Worm (Caenorhabditis elegans) whole organism, early embryonic: ENCODE measurements around the gene tra-2.

Experiments
- B0310.2 ChIP-seq: sonication (generic microtip); optimal IDR thresholded peaks from 2 replicates; lab custom pipeline; 2016; ENCODE audit warnings: mild to moderate bottlenecking, missing genetic modification characterization, missing compliant biosample characterization
- F13C5.2 ChIP-seq: sonication (generic microtip); optimal IDR thresholded peaks from 2 replicates; lab custom pipeline; 2017; ENCODE audit warnings: mild to moderate bottlenecking, missing genetic modification characterization, inconsistent platforms, missing compliant biosample characterization
- aly-1 ChIP-seq: sonication (generic microtip); optimal IDR thresholded peaks from 2 replicates; lab custom pipeline; 2016; ENCODE audit warnings: missing genetic modification characterization, missing compliant biosample characterization
- ama-1 ChIP-seq: fragments of 150-350 bp; optimal IDR thresholded peaks from 2 replicates; lab custom pipeline; 2014
- ceh-13 ChIP-seq: fragments of 200-800 bp; sonication (Bioruptor generic); optimal IDR thresholded peaks from 2 replicates; lab custom pipeline; 2018; ENCODE audit warnings: mild to moderate bottlenecking, missing genetic modification characterization, missing compliant biosample characterization
- ceh-36 ChIP-seq: sonication (generic microtip); optimal IDR thresholded peaks from 2 replicates; lab custom pipeline; 2016; ENCODE audit warnings: missing genetic modification characterization, inconsistent platforms, missing compliant biosample characterization
- ets-7 ChIP-seq: sonication (generic microtip); optimal IDR thresholded peaks from 2 replicates; lab custom pipeline; 2016; ENCODE audit warnings: missing genotype, missing genetic modification characterization, missing compliant biosample characterization
- flt-1 ChIP-seq: fragments of 200-800 bp; sonication (Bioruptor generic); IDR thresholded peaks from 2 replicates; pipeline ENCODE4 v1.3.6; 2022; ENCODE audit warnings: missing genetic modification characterization, missing compliant biosample characterization
- hmbx-1 ChIP-seq: sonication (generic microtip); optimal IDR thresholded peaks from 2 replicates; lab custom pipeline; 2016; ENCODE audit warnings: mild to moderate bottlenecking, missing genetic modification characterization, missing compliant biosample characterization
- hmg-4 ChIP-seq: fragments of 200-800 bp; sonication (Bioruptor generic); optimal IDR thresholded peaks from 2 replicates; lab custom pipeline; 2018; ENCODE audit warnings: mild to moderate bottlenecking, missing genetic modification characterization, missing compliant biosample characterization
- hnd-1 ChIP-seq: sonication (generic microtip); optimal IDR thresholded peaks from 2 replicates; lab custom pipeline; 2016; ENCODE audit warnings: missing genetic modification characterization, missing compliant biosample characterization
- pes-1 ChIP-seq: fragments of 200-800 bp; sonication (Bioruptor generic); IDR thresholded peaks from 2 replicates; pipeline ENCODE4 v1.3.6; 2022; ENCODE audit warnings: missing genetic modification reagents, missing genetic modification characterization, missing compliant biosample characterization
- scrt-1 ChIP-seq: fragments of 200-800 bp; sonication (Bioruptor generic); IDR thresholded peaks from 2 replicates; pipeline ENCODE4 v1.3.6; 2022; ENCODE audit warnings: missing genetic modification characterization, missing compliant biosample characterization
- sea-1 ChIP-seq: fragments of 200-800 bp; sonication (Bioruptor generic); conservative IDR thresholded peaks from 2 replicates; pipeline ENCODE4 v1.3.6; 2022; ENCODE audit warnings: missing genetic modification characterization, missing compliant biosample characterization
- tbx-11 ChIP-seq: fragments of 200-800 bp; sonication (Bioruptor generic); IDR thresholded peaks from 2 replicates; pipeline ENCODE4 v1.3.6; 2022; ENCODE audit warnings: missing genetic modification characterization, missing compliant biosample characterization
- tbx-37 ChIP-seq: fragments of 200-800 bp; sonication (Bioruptor generic); conservative IDR thresholded peaks from 2 replicates; pipeline ENCODE4 v1.3.6; 2022; ENCODE audit warnings: missing genetic modification reagents, missing genetic modification characterization, missing compliant biosample characterization
- tra-4 ChIP-seq: sonication (generic microtip); optimal IDR thresholded peaks from 2 replicates; lab custom pipeline; 2017; ENCODE audit warnings: missing genetic modification characterization, missing compliant biosample characterization

Gene tra-2

DNA sequence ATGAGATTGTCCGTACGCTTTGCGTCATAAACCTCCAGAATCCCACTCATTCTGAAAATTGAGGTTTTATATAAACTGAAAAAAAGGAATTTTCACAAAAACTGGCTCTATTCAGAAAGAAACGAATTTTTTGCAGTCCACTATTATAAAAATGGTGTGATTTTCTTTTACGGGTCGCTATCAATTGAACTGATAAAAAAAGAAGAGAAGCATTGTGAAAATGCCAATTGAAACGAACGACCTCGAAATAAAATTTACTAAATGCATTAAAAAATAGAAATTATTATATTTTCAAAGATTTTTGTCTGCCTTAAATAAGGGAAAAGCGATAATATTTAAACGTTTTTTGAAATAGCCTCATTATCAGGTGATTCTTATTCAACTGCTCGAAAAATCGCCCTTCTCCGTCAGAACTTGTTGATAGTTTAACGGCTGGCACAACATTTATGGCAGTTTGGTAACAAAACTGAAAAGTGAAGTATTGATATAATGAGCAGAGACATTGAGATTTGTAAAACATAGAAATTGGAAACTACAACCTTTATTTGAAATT, 6.8 kb upstream of the tra-2 start, which contains the start of gene art-1:
art-1 (minus strand) TSS at position 51 of the 553 bp plus-strand sequence.
- TF ChIP-seq ets-7 (tag; lab: Kevin White, UChicago) (no peak), flt-1 (GFP tag; lab: Robert Waterston, UW) (no peak), hmg-4 (no peak), hnd-1 (tag; lab: Kevin White, UChicago) (no peak), aly-1 (tag; lab: Kevin White, UChicago) (no peak), F13C5.2 (no peak), ceh-36 (no peak), ama-1 (lab: Kevin White, UChicago) (no peak), pes-1 (no peak), B0310.2 (no peak), tbx-37 (GFP tag; lab: Robert Waterston, UW) (no peak), hmbx-1 (tag; lab: Kevin White, UChicago) (no peak), tbx-11 (GFP tag; lab: Robert Waterston, UW) (no peak), scrt-1 (GFP tag; lab: Robert Waterston, UW) (no peak), ceh-13 (GFP tag; lab: Kevin White, UChicago) (no peak), sea-1 (no peak), tra-4 (tag; lab: Kevin White, UChicago) (no peak)

DNA sequence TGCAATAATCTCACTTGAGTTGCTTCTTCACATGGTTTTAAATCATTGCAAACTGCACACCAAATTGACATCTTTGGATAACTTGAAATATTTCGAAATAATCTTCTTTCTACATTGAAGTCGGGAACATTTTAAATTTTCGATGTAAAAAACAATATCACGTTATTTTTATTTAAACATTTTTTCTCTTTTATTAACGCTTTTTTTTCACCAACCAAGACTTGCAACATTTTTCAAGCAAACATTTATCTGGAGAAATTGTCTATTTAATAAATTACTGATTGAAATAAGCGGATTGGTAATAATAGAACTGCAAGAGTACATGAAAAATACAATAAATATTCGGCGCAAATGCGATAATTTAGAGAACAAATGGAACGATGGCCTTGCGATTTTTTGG, 5.0 kb upstream of the tra-2 start, which contains the start of gene C15F1.5:
C15F1.5 (minus strand) TSS at position 101 of the 400 bp plus-strand sequence.
- TF ChIP-seq B0310.2 (no peak), scrt-1 (GFP tag; lab: Robert Waterston, UW) (no peak), tbx-11 (GFP tag; lab: Robert Waterston, UW) (no peak), pes-1 (no peak), ama-1 (lab: Kevin White, UChicago) (no peak)

DNA sequence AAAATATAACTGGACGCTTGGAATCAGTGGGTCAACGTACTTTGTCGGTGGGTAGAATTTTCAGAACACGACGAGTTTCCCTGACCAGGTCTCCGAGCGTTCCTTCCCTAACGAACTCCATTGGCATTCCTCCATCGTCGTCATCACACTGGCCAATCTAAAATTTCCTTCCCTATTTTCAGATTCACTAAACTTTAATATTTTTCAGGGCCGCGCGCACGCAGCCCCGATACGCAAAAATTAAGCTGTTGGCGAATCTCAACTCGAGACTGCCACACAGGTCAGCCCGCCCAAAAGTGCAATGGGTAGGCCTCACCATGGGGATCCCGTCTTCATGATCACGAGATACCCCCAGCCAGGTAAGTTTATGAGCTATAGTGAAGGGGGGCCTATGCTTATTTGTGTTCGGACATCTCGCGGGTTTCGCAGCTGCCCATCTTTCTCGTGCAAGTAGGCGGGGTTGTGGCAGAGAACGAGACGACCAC, 2.8 kb upstream of the tra-2 start:
- TF ChIP-seq B0310.2 (peak; percentile 50), sea-1 (0 out of 2 replicates have a peak, but pooled peaks have one; percentile 25), hmbx-1 (tag; lab: Kevin White, UChicago) (peak; percentile 45), aly-1 (tag; lab: Kevin White, UChicago) (peak; percentile 45), hmg-4 (peak; percentile 94), ama-1 (lab: Kevin White, UChicago) (peak; percentile 99), ets-7 (tag; lab: Kevin White, UChicago) (no peak), tra-4 (tag; lab: Kevin White, UChicago) (peak; percentile 69), ceh-36 (peak; percentile 89), tbx-37 (GFP tag; lab: Robert Waterston, UW) (0 out of 2 replicates have a peak, but pooled peaks have one; percentile 29), scrt-1 (GFP tag; lab: Robert Waterston, UW) (peak; percentile 73; the same call in 1 of the 2 replicates), ceh-13 (GFP tag; lab: Kevin White, UChicago) (peak; percentile 34), hnd-1 (tag; lab: Kevin White, UChicago) (no peak), tbx-11 (GFP tag; lab: Robert Waterston, UW) (0 out of 2 replicates have a peak, but pooled peaks have one; percentile 30), F13C5.2 (peak; percentile 34), flt-1 (GFP tag; lab: Robert Waterston, UW) (peak; percentile 45; the same call in 1 of the 2 replicates), pes-1 (peak; percentile 77)

DNA sequence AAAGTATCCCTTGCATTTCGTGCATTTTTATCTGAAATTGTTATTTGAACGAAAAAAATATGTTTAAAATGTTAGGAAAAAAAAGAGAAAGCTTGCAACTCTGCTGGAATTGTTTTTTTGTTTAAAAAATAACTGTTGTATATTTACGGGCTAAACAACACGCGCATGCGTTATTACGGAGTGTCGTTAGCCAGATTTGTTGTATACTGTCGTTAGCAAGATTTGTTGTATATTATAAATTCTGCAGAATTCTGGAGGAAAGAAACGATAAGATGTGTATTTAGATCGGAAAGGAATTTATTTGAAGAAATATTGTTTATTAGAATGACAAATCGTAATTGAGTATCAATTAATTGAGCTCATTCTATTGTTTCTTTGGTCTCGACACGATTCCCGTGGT, 2.1 kb upstream of the tra-2 start, which contains the start of gene eif-2Bgamma:
eif-2Bgamma (minus strand) TSS at position 31 of the 400 bp plus-strand sequence.
- TF ChIP-seq hnd-1 (tag; lab: Kevin White, UChicago) (no peak), hmg-4 (no peak), ets-7 (tag; lab: Kevin White, UChicago) (no peak), tra-4 (tag; lab: Kevin White, UChicago) (no peak), B0310.2 (no peak), flt-1 (GFP tag; lab: Robert Waterston, UW) (no peak), tbx-11 (GFP tag; lab: Robert Waterston, UW) (no peak), hmbx-1 (tag; lab: Kevin White, UChicago) (no peak)

DNA sequence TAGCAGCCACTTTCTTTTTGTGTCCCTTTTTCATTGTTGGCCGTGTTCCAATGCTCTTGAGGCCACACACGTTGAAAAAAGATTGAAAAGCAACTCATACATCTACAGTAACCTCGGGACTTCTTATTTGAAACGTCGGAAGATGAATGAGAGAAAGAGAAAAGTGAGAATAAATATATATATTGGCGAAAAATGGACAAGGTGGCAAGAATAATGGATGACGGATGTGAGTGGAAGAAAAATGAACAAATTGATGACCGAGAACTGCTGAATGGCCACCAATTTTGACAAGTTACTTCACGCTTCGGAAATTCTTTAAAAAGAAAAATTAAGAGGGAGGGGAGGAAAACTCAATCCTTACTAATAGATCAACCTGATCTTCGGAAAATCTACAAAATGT, 7.3 kb downstream of the tra-2 start:
- no peak for TF ChIP-seq hmg-4
- no peak for TF ChIP-seq ets-7 (tag; lab: Kevin White, UChicago)
- no peak for TF ChIP-seq B0310.2
- TF ChIP-seq flt-1 (GFP tag; lab: Robert Waterston, UW) = no peak
- TF ChIP-seq hnd-1 (tag; lab: Kevin White, UChicago) = no peak
- no peak for TF ChIP-seq ceh-36
- no peak for TF ChIP-seq pes-1
- TF ChIP-seq ama-1 (lab: Kevin White, UChicago) = no peak
- no peak for TF ChIP-seq tbx-37 (GFP tag; lab: Robert Waterston, UW)
- no peak for TF ChIP-seq F13C5.2

DNA sequence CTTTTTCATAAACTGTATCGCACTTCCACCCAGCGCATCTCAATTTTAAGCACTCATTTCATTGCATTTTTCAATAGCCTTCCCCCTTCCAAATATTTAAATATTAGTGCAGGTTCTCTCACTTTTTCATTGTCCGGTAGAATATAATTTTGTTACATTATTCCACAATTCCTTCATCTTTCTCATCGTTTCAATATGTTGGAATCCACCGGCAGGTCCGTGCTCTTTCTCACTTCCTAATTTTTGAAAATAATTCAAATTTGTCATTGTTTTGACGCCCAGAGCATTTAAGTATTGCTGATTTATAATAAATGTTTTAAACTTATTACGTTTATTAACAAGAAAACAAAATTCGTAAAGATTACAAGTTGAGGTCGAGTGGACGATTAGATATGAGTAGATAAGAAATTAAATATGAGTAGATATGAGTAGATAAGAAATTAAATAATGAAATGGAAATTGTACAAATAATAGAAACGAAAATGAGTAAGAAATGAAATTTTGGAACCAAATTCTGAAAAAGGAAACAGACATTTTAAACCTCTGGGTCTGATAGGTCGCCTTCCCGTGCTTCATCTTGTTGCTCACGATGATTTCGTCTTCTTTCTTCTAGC, 10.3 kb downstream of the tra-2 start:
- no peak for TF ChIP-seq tra-4 (tag; lab: Kevin White, UChicago)
- no peak for TF ChIP-seq ceh-36

DNA sequence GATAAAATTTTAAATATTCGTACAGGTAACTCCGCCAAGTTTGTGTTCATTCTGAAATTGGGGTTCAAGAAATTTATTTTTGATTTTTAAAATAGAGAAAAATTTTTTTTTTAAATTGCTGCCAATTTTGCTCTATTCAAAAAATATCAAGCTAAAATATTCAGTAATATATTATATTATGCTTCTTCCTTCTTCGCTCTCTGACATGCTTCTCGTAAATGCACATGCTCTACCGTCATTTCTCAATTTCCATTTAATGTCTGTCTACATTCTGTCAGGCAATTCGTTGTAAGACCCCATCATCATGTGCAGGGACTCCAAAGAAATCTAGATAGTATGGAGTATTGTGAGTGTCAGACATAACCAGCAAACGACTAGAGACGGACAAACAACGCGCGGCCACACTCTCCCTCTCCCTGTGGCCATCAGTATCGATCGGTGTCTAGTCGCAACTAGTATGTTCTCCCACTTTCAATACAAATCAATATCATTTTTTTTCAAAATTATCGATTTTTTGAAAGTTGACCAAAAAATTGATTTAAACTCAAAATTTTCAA, 14.1 kb downstream of the tra-2 start, which contains the start of the genes malt-1 and ceh-38:
malt-1 (minus strand) TSS at position 51 of the 557 bp plus-strand sequence.
ceh-38 (plus strand) TSS at position 277 of the 557 bp plus-strand sequence.
- no peak for TF ChIP-seq sea-1
- no peak for TF ChIP-seq hnd-1 (tag; lab: Kevin White, UChicago)
- no peak for TF ChIP-seq pes-1
- peak; percentile 55 for TF ChIP-seq hmg-4
- 0 out of 2 replicates have a peak, but pooled peaks have one; percentile 26 for TF ChIP-seq flt-1 (GFP tag; lab: Robert Waterston, UW)
- TF ChIP-seq F13C5.2 = peak; percentile 67
- TF ChIP-seq ceh-36 = peak; percentile 48
- no peak for TF ChIP-seq tbx-11 (GFP tag; lab: Robert Waterston, UW)
